Fruit fly (Drosophila melanogaster) whole organism, wandering third instar larva: ENCODE data around the gene meng.

Source experiments
- Abd-B ChIP-seq: fragments of >200 bp; optimal IDR thresholded peaks from 2 replicates; lab custom pipeline; 2017; ENCODE audit warnings: missing biosample characterization, missing genetic modification characterization
- CG32264 ChIP-seq: fragments of 200-800 bp; sonication (Bioruptor generic); optimal IDR thresholded peaks from 2 replicates; lab custom pipeline; 2016; ENCODE audit warnings: missing biosample characterization, missing genetic modification characterization
- CG9705 ChIP-seq: fragments of 200-800 bp; sonication (Bioruptor generic); optimal IDR thresholded peaks from 2 replicates; lab custom pipeline; 2018; ENCODE audit warnings: missing biosample characterization, mild to moderate bottlenecking, missing genetic modification characterization
- CrebA ChIP-seq: fragments of 200-800 bp; sonication (Bioruptor generic); optimal IDR thresholded peaks from 2 replicates; lab custom pipeline; 2016; ENCODE audit warnings: missing biosample characterization, mild to moderate bottlenecking, missing genetic modification characterization, borderline replicate concordance
- Dfd ChIP-seq: fragments of >200 bp; optimal IDR thresholded peaks from 2 replicates; lab custom pipeline; 2017; ENCODE audit warnings: missing biosample characterization, missing genetic modification characterization
- Dif ChIP-seq: fragments of 200-275, 200-300 bp; sonication (Bioruptor generic); optimal IDR thresholded peaks from 2 replicates; lab custom pipeline; 2018; ENCODE audit warnings: missing biosample characterization, missing genetic modification characterization; ENCODE audit not compliant: partially characterized antibody
- GATAd ChIP-seq: sonication (Bioruptor generic); optimal IDR thresholded peaks from 2 replicates; lab custom pipeline; 2016; ENCODE audit warnings: missing biosample characterization, missing genetic modification characterization
- HLH106 ChIP-seq: fragments of 200-800 bp; optimal IDR thresholded peaks from 3 replicates; lab custom pipeline; 2019; ENCODE audit warnings: missing biosample characterization, mild to moderate bottlenecking, missing genetic modification characterization, moderate library complexity
- Hnf4 ChIP-seq: fragments of 200-800 bp; sonication (Bioruptor generic); optimal IDR thresholded peaks from 2 replicates; lab custom pipeline; 2016; ENCODE audit warnings: missing biosample characterization, mild to moderate bottlenecking, missing genetic modification characterization
- Hr78 ChIP-seq: fragments of >200 bp; optimal IDR thresholded peaks from 2 replicates; lab custom pipeline; 2017; ENCODE audit warnings: missing biosample characterization, missing genetic modification characterization
- Hr83 ChIP-seq: fragments of 200-300 bp; sonication (Bioruptor generic); optimal IDR thresholded peaks from 2 replicates; lab custom pipeline; 2016; ENCODE audit warnings: missing biosample characterization, mild to moderate bottlenecking, missing genetic modification characterization, moderate library complexity; ENCODE audit not compliant: poor library complexity, severe bottlenecking
- Jra ChIP-seq: sonication (Bioruptor generic); optimal IDR thresholded peaks from 2 replicates; lab custom pipeline; 2016; ENCODE audit warnings: missing biosample characterization, missing genetic modification characterization
- Mio ChIP-seq: sonication (Bioruptor generic); optimal IDR thresholded peaks from 2 replicates; lab custom pipeline; 2016; ENCODE audit warnings: missing biosample characterization, missing genetic modification characterization
- Myc ChIP-seq: fragments of >200 bp; optimal IDR thresholded peaks from 2 replicates; lab custom pipeline; 2017
- N ChIP-seq: fragments of >200 bp; optimal IDR thresholded peaks from 2 replicates; lab custom pipeline; 2018; ENCODE audit warnings: missing biosample characterization, missing external identifiers, missing genetic modification characterization
- OdsH ChIP-seq: fragments of 200-800 bp; sonication (Bioruptor generic); optimal IDR thresholded peaks from 2 replicates; lab custom pipeline; 2016; ENCODE audit warnings: missing biosample characterization, mild to moderate bottlenecking, missing genetic modification characterization
- Rel ChIP-seq, 2 experiments: fragments of 200-800 bp; sonication (Bioruptor generic) in 1 of 2; optimal IDR thresholded peaks; 2 replicates in 1 of 2; 3 replicates in 1 of 2; lab custom pipeline; 2016 to 2019; ENCODE audit warnings: mild to moderate bottlenecking in 2 of 2, missing biosample characterization in 2 of 2, missing genetic modification characterization in 2 of 2, moderate library complexity in 1 of 2
- Sp1 ChIP-seq: fragments of 200-800 bp; sonication (Bioruptor generic); optimal IDR thresholded peaks from 3 replicates; lab custom pipeline; 2019; ENCODE audit warnings: missing biosample characterization, mild to moderate bottlenecking, missing genetic modification characterization, moderate library complexity
- Vsx2 ChIP-seq: fragments of 200-300, 225-300 bp; sonication (Bioruptor generic); optimal IDR thresholded peaks from 2 replicates; lab custom pipeline; 2018; ENCODE audit warnings: missing biosample characterization, missing genetic modification characterization; ENCODE audit not compliant: partially characterized antibody
- br ChIP-seq: fragments of 200-800 bp; sonication (Bioruptor generic); optimal IDR thresholded peaks from 2 replicates; lab custom pipeline; 2016; ENCODE audit warnings: missing biosample characterization, missing genetic modification characterization
- brk ChIP-seq: fragments of 200-800 bp; sonication (Bioruptor generic); optimal IDR thresholded peaks from 2 replicates; lab custom pipeline; 2016; ENCODE audit warnings: missing biosample characterization, mild to moderate bottlenecking, missing genetic modification characterization
- dl ChIP-seq, 2 experiments: fragments of 175-275, 200-275 bp in 1 of 2; fragments of 200-275 bp in 1 of 2; sonication (Bioruptor generic); optimal IDR thresholded peaks; lab custom pipeline; 2018; ENCODE audit warnings: mild to moderate bottlenecking in 2 of 2, missing biosample characterization in 2 of 2, missing genetic modification characterization in 2 of 2, moderate library complexity in 2 of 2; ENCODE audit not compliant: partially characterized antibody in 2 of 2, insufficient read depth in 1 of 2
- dmrt93B ChIP-seq: fragments of 200-800 bp; sonication (Bioruptor generic); optimal IDR thresholded peaks from 2 replicates; lab custom pipeline; 2018; ENCODE audit warnings: missing biosample characterization, mild to moderate bottlenecking, missing genetic modification characterization
- dsf ChIP-seq: sonication (Bioruptor generic); optimal IDR thresholded peaks from 2 replicates; lab custom pipeline; 2016; ENCODE audit warnings: missing biosample characterization, missing genetic modification characterization, borderline replicate concordance
- ey ChIP-seq: fragments of 200-800 bp; sonication (Bioruptor generic); optimal IDR thresholded peaks from 2 replicates; lab custom pipeline; 2016; ENCODE audit warnings: missing biosample characterization, missing genetic modification characterization
- foxo ChIP-seq, 2 experiments: fragments of 200-800 bp; sonication (Bioruptor generic); optimal IDR thresholded peaks; 2 replicates in 1 of 2; 3 replicates in 1 of 2; lab custom pipeline; 2016 to 2017; ENCODE audit warnings: missing biosample characterization in 2 of 2, missing genetic modification characterization in 2 of 2
- fru ChIP-seq: fragments of 200-800 bp; sonication (Bioruptor generic); optimal IDR thresholded peaks from 3 replicates; lab custom pipeline; 2016; ENCODE audit warnings: missing biosample characterization, mild to moderate bottlenecking, missing genetic modification characterization
- h ChIP-seq: fragments of 200-800 bp; sonication (Bioruptor generic); optimal IDR thresholded peaks from 3 replicates; lab custom pipeline; 2016; ENCODE audit warnings: missing biosample characterization, mild to moderate bottlenecking, missing genetic modification characterization
- jim ChIP-seq: fragments of 175-275, 200-325 bp; sonication (Bioruptor generic); optimal IDR thresholded peaks from 2 replicates; lab custom pipeline; 2016; ENCODE audit warnings: missing biosample characterization, mild to moderate bottlenecking, missing genetic modification characterization
- lola ChIP-seq: fragments of >200 bp; optimal IDR thresholded peaks from 2 replicates; lab custom pipeline; 2017; ENCODE audit warnings: missing biosample characterization, missing genetic modification characterization
- pan ChIP-seq: fragments of >200 bp; optimal IDR thresholded peaks from 2 replicates; lab custom pipeline; 2017
- psq ChIP-seq: fragments of 200-800 bp; sonication (Bioruptor generic); optimal IDR thresholded peaks from 3 replicates; lab custom pipeline; 2017; ENCODE audit warnings: missing biosample characterization, mild to moderate bottlenecking, missing genetic modification characterization, moderate library complexity
- rgr ChIP-seq: fragments of 200-800 bp; sonication (Bioruptor generic); optimal IDR thresholded peaks from 3 replicates; lab custom pipeline; 2016; ENCODE audit warnings: missing biosample characterization, mild to moderate bottlenecking, missing genetic modification characterization
- sage ChIP-seq: fragments of 200-800 bp; sonication (Bioruptor generic); optimal IDR thresholded peaks from 2 replicates; lab custom pipeline; 2016; ENCODE audit warnings: missing biosample characterization, mild to moderate bottlenecking, missing genetic modification characterization
- sv ChIP-seq: fragments of 200-800 bp; sonication (Bioruptor generic); optimal IDR thresholded peaks from 3 replicates; lab custom pipeline; 2016; ENCODE audit warnings: missing biosample characterization, missing genetic modification characterization
- tai ChIP-seq: sonication (Bioruptor generic); optimal IDR thresholded peaks from 2 replicates; lab custom pipeline; 2016; ENCODE audit warnings: missing biosample characterization, missing genetic modification characterization
- usp ChIP-seq: fragments of >200 bp; optimal IDR thresholded peaks from 2 replicates; lab custom pipeline; 2017; ENCODE audit warnings: missing biosample characterization, missing genetic modification characterization
- woc ChIP-seq: sonication (Bioruptor generic); optimal IDR thresholded peaks from 2 replicates; lab custom pipeline; 2016; ENCODE audit warnings: missing biosample characterization, mild to moderate bottlenecking, missing genetic modification characterization

Gene meng

DNA sequence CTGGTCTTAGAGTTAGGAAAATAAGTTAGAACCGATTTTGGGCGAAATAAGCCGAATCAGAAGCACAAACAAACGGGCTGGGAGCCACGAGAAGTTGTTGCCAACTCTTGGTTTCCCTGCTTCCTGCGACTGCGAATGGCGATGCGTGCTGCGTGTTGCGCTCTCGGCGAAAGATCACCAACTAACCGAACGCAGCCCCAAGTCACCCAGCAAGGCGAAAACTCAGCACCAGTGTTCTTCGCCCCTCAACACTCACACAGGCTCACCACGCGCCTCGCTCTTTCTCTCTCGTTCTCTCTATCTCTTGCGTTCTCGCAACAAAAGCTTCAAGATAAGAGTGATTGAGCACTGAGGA is 44.3 kb downstream of the meng start, which contains the start of gene nrv1:
nrv1 (minus strand) TSS at position 188 of the 355 bp plus-strand sequence.
- TF ChIP-seq dsf (GFP tag; lab: Kevin White, UChicago) (no peak), br (GFP tag; lab: Kevin White, UChicago) (no peak), CrebA (GFP tag; lab: Kevin White, UChicago) (peak; percentile 38), jim (GFP tag; lab: Kevin White, UChicago) (no peak), ey (GFP tag; lab: Kevin White, UChicago) (no peak), Dif (GFP tag; lab: Kevin White, UChicago) (peak; percentile 95), psq (GFP tag; lab: Kevin White, UChicago) (no peak), GATAd (GFP tag; lab: Kevin White, UChicago) (no peak), Sp1 (GFP tag; lab: Kevin White, UChicago) (no peak), dl (GFP tag; optimal IDR thresholded peaks at IDR 0.05; lab: Kevin White, UChicago; ENCODE audit: insufficient read depth in 1 of 2, partially characterized antibody in 2 of 2) (peak; percentile 93 to 94), foxo (GFP tag; optimal IDR thresholded peaks at IDR 0.05; lab: Kevin White, UChicago) (no peak), sage (no peak), Hr83 (GFP tag; lab: Kevin White, UChicago) (peak; percentile 93), Hr78 (GFP tag; lab: Kevin White, UChicago) (no peak), tai (GFP tag; lab: Kevin White, UChicago) (no peak), sv (GFP tag; lab: Kevin White, UChicago) (no peak), pan (lab: Kevin White, UChicago) (no peak), CG9705 (GFP tag; lab: Kevin White, UChicago) (no peak), fru (GFP tag; lab: Kevin White, UChicago) (no peak), woc (GFP tag; lab: Kevin White, UChicago) (no peak), Abd-B (GFP tag; lab: Kevin White, UChicago) (no peak), Jra (GFP tag; lab: Kevin White, UChicago) (no peak), Vsx2 (peak; percentile 76), Rel (GFP tag; optimal IDR thresholded peaks at IDR 0.05; lab: Kevin White, UChicago) (no peak), Rel (tag; optimal IDR thresholded peaks at IDR 0.05; lab: Kevin White, UChicago) (no peak), Mio (GFP tag; lab: Kevin White, UChicago) (no peak)

dm6 chr2L:6787029-6787972 is 45.0 kb downstream of the meng start:
- peak; percentile 89 for TF ChIP-seq rgr (GFP tag; lab: Kevin White, UChicago)
- peak; percentile 89 for TF ChIP-seq psq (GFP tag; lab: Kevin White, UChicago)
- TF ChIP-seq usp (GFP tag; lab: Kevin White, UChicago) = no peak
- TF ChIP-seq sv (GFP tag; lab: Kevin White, UChicago) = peak; percentile 95
- TF ChIP-seq dl (GFP tag; optimal IDR thresholded peaks at IDR 0.05; lab: Kevin White, UChicago; ENCODE audit: insufficient read depth in 1 of 2, partially characterized antibody in 2 of 2) = peak; percentile 88 to 91
- peak; percentile 70 for TF ChIP-seq N (GFP tag; lab: Kevin White, UChicago)
- TF ChIP-seq h (GFP tag; lab: Kevin White, UChicago) = peak; percentile 91
- TF ChIP-seq dmrt93B (GFP tag; lab: Kevin White, UChicago) = peak; percentile 93
- TF ChIP-seq HLH106 (tag; lab: Kevin White, UChicago) = peak; percentile 94
- TF ChIP-seq Myc = no peak
- TF ChIP-seq Mio (GFP tag; lab: Kevin White, UChicago) = peak; percentile 1
- peak; percentile 73 for TF ChIP-seq CG32264 (GFP tag; lab: Kevin White, UChicago)
- TF ChIP-seq OdsH (GFP tag; lab: Kevin White, UChicago) = peak; percentile 91
- no peak for TF ChIP-seq Abd-B (GFP tag; lab: Kevin White, UChicago)
- TF ChIP-seq Sp1 (GFP tag; lab: Kevin White, UChicago) = peak; percentile 95
- peak; percentile 92 for TF ChIP-seq br (GFP tag; lab: Kevin White, UChicago)
- TF ChIP-seq GATAd (GFP tag; lab: Kevin White, UChicago) = peak; percentile 56
- peak; percentile 89 for TF ChIP-seq tai (GFP tag; lab: Kevin White, UChicago)
- TF ChIP-seq Dfd (GFP tag; lab: Kevin White, UChicago) = no peak
- peak; percentile 94 for TF ChIP-seq ey (GFP tag; lab: Kevin White, UChicago)
- no peak for TF ChIP-seq sage
- TF ChIP-seq Jra (GFP tag; lab: Kevin White, UChicago) = peak; percentile 78
- TF ChIP-seq foxo (GFP tag; optimal IDR thresholded peaks at IDR 0.05; lab: Kevin White, UChicago) = peak; percentile 50 to 92
- TF ChIP-seq lola (GFP tag; lab: Kevin White, UChicago) = no peak
- TF ChIP-seq CG9705 (GFP tag; lab: Kevin White, UChicago) = peak; percentile 89
- TF ChIP-seq Vsx2 = peak; percentile 92
- no peak for TF ChIP-seq pan (lab: Kevin White, UChicago)
- peak; percentile 76 for TF ChIP-seq jim (GFP tag; lab: Kevin White, UChicago)
- TF ChIP-seq Hr83 (GFP tag; lab: Kevin White, UChicago) = peak; percentile 67
- TF ChIP-seq fru (GFP tag; lab: Kevin White, UChicago) = peak; percentile 92
- peak; percentile 91 for TF ChIP-seq Dif (GFP tag; lab: Kevin White, UChicago)
- peak; percentile 82 for TF ChIP-seq Hnf4 (GFP tag; lab: Kevin White, UChicago)
- peak; percentile 69 for TF ChIP-seq brk (GFP tag; lab: Kevin White, UChicago)
- TF ChIP-seq Rel (GFP tag; optimal IDR thresholded peaks at IDR 0.05; lab: Kevin White, UChicago) = no peak
- TF ChIP-seq Rel (tag; optimal IDR thresholded peaks at IDR 0.05; lab: Kevin White, UChicago) = peak; percentile 89
- peak; percentile 63 for TF ChIP-seq dsf (GFP tag; lab: Kevin White, UChicago)
- peak; percentile 95 for TF ChIP-seq woc (GFP tag; lab: Kevin White, UChicago)
- no peak for TF ChIP-seq Hr78 (GFP tag; lab: Kevin White, UChicago)
- peak; percentile 42 for TF ChIP-seq CrebA (GFP tag; lab: Kevin White, UChicago)
